Worm (Caenorhabditis elegans) whole organism, midembryonic: ENCODE results near the gene srx-54.

Source experiments
- T22C8.4 ChIP-seq: fragments of 200-800 bp; sonication (Bioruptor generic); IDR thresholded peaks from 2 replicates; pipeline ENCODE4 v1.3.6; 2022; ENCODE audit warnings: missing genetic modification characterization, missing compliant biosample characterization
- cog-1 ChIP-seq: sonication (generic microtip); optimal IDR thresholded peaks from 2 replicates; lab custom pipeline; 2016; ENCODE audit warnings: missing genetic modification characterization, missing compliant biosample characterization
- flt-1 ChIP-seq: fragments of 200-800 bp; sonication (Bioruptor generic); IDR thresholded peaks from 2 replicates; pipeline ENCODE4 v1.3.6; 2022; ENCODE audit warnings: missing genetic modification characterization, missing compliant biosample characterization
- klf-2 ChIP-seq: fragments of 200-800 bp; sonication (Bioruptor generic); conservative IDR thresholded peaks from 2 replicates; pipeline ENCODE4 v1.3.6; 2022; ENCODE audit warnings: missing genetic modification reagents, missing genetic modification characterization, missing compliant biosample characterization
- med-1 ChIP-seq: sonication (generic microtip); optimal IDR thresholded peaks from 2 replicates; lab custom pipeline; 2017; ENCODE audit warnings: missing genetic modification characterization, mild to moderate bottlenecking, missing compliant biosample characterization, antibody characterized with exemption, missing genetic modification reagents; ENCODE audit not compliant: insufficient read depth
- ref-1 ChIP-seq: fragments of 200-800 bp; sonication (Bioruptor generic); conservative IDR thresholded peaks from 2 replicates; pipeline ENCODE4 v1.3.6; 2022; ENCODE audit warnings: missing genetic modification reagents, missing genetic modification characterization, missing compliant biosample characterization
- tab-1 ChIP-seq: fragments of 200-800 bp; sonication (Bioruptor generic); IDR thresholded peaks from 2 replicates; pipeline ENCODE4 v1.3.6; 2022; ENCODE audit warnings: missing genetic modification characterization, missing compliant biosample characterization
- ztf-23 ChIP-seq: fragments of 200-800 bp; sonication (Bioruptor generic); IDR thresholded peaks from 2 replicates; pipeline ENCODE4 v1.3.6; 2022; ENCODE audit warnings: missing genetic modification reagents, missing genetic modification characterization, missing compliant biosample characterization
- ztf-29 ChIP-seq: fragments of 200-800 bp; sonication (Bioruptor generic); IDR thresholded peaks from 2 replicates; pipeline ENCODE4 v1.3.6; 2022; ENCODE audit warnings: missing genetic modification reagents, missing genetic modification characterization, missing compliant biosample characterization

srx-54 gene

DNA sequence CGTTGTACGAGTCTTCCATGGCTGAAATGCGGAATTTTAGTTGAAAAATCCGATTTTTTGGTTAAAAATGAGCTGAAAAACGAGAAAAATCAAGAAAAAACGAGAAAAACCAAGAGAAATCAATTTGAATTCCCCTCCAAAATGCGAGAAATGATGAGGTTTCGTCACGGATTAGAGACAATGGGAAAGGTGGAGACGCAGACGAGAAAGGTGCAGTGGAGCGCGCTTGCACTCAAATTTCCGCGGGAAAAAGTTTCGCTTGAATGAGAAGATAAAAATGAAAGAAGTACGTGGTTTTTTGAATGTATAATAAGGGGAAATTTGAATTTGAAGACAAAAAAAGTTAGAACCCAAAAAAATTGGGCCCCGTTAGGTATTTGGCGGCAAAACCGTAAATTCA, 9.4 kb upstream of the srx-54 start, which contains the start of gene efl-1:
Gene efl-1, minus strand, starts transcription at position 21 of the 400 bp plus-strand sequence.
- TF ChIP-seq cog-1 (tag; lab: Kevin White, UChicago) (no peak), ref-1 (GFP tag; lab: Robert Waterston, UW) (no peak), ztf-23 (GFP tag; lab: Robert Waterston, UW) (peak; percentile 65; the same call in 1 of the 2 replicates), ztf-29 (GFP tag; lab: Robert Waterston, UW) (no peak)

DNA sequence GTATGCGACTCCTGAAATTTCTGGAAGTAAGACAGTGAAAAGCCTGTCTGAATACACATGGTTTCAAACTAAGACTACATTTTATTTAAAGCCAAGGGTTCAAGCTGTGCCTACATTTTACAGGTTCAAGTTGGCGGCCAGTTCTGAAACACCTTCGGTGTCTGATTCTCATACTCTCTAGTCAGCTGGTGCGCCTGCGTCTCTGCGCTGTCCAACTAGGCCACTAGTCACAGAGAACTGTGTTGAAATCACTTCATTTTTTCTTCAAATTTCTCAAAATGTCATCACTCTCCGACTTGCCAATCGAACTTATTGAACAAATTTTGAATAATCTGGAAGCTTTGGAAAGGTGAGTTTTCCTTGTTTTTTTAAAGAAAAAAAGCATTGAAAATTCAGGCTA, 8.4 kb upstream of the srx-54 start, which contains the start of gene fbxa-90:
Gene fbxa-90, plus strand, starts transcription at position 179 of the 400 bp plus-strand sequence.
- no peak for TF ChIP-seq ref-1 (GFP tag; lab: Robert Waterston, UW)
- TF ChIP-seq ztf-29 (GFP tag; lab: Robert Waterston, UW), result no peak
- TF ChIP-seq ztf-23 (GFP tag; lab: Robert Waterston, UW), result no peak
- TF ChIP-seq med-1, result no peak
- TF ChIP-seq flt-1 (GFP tag; lab: Robert Waterston, UW), result no peak
- no peak for TF ChIP-seq cog-1 (tag; lab: Kevin White, UChicago)
- TF ChIP-seq tab-1, result no peak
- TF ChIP-seq klf-2, result no peak
- no peak for TF ChIP-seq T22C8.4 (GFP tag; lab: Robert Waterston, UW)

DNA sequence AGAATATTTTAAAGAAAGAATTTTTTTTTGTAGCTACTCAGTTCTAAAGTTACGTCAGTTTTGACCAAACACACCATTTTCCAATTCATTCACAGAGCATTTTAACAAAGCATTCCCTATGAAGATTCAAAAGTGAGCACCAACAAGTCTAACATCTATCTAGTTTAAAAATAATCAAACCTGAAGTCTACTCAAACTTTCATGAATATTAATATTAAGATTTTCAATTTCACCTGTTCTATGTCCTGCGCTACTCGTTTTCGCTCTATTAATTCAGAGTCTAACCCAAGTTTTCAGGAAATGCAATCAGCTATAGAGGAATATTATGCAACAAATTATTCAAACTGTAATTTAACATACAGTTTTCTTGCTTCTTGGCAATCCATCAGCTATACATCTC, 2.9 kb upstream of the srx-54 start, which contains the start of gene srh-119:
Gene srh-119, plus strand, starts transcription at position 301 of the 400 bp plus-strand sequence.
- TF ChIP-seq ref-1 (GFP tag; lab: Robert Waterston, UW) (no peak), ztf-23 (GFP tag; lab: Robert Waterston, UW) (no peak), klf-2 (no peak), tab-1 (no peak), flt-1 (GFP tag; lab: Robert Waterston, UW) (no peak), med-1 (no peak), ztf-29 (GFP tag; lab: Robert Waterston, UW) (no peak), cog-1 (tag; lab: Kevin White, UChicago) (no peak), T22C8.4 (GFP tag; lab: Robert Waterston, UW) (no peak)

DNA sequence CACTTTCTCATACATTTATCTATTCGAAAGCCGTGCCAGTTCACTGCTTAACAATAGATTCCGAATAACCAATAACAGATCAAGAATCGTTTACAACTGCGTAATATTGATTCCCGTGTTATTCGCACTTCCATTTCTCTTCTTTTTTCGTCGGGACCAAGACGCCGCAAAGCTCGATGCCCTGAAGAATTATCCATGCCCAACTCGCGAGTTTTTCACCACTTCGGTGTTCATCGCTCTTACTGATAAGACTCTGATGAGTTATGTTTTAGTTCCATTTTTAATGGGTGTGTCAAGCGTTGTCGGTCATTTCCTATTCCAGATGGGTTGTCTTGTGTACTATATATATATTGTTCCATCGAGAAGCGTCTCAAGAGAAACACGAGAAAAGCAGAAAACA, 1.7 kb upstream of the srx-54 start:
- TF ChIP-seq med-1 (no peak), klf-2 (no peak), ztf-23 (GFP tag; lab: Robert Waterston, UW) (no peak), T22C8.4 (GFP tag; lab: Robert Waterston, UW) (no peak), ref-1 (GFP tag; lab: Robert Waterston, UW) (no peak), cog-1 (tag; lab: Kevin White, UChicago) (no peak), flt-1 (GFP tag; lab: Robert Waterston, UW) (no peak), tab-1 (no peak), ztf-29 (GFP tag; lab: Robert Waterston, UW) (no peak)

DNA sequence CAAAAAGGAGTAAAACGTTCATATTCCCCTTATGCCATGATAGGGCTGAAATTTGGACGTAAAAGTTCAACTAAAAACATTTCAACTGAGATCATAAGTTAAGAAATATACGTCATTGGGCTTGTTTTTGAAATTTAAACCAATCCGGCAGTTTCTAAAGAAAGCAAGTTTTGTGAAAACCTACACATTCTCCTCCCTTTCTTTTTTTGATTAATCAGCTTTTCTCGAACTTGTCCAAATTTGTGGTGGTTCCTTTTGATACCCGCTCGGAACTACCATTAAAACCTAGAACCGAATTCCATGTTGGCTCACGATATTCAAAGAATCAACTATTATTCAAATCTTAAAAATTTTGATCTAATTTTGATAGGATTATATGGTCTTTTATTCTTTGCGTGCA, 5.3 kb downstream of the srx-54 start, which contains the start of gene srz-54:
Gene srz-54, plus strand, starts transcription at position 301 of the 400 bp plus-strand sequence.
- TF ChIP-seq ref-1 (GFP tag; lab: Robert Waterston, UW), result no peak
- TF ChIP-seq cog-1 (tag; lab: Kevin White, UChicago), result no peak
- no peak for TF ChIP-seq flt-1 (GFP tag; lab: Robert Waterston, UW)
- TF ChIP-seq tab-1, result no peak
- no peak for TF ChIP-seq med-1

DNA sequence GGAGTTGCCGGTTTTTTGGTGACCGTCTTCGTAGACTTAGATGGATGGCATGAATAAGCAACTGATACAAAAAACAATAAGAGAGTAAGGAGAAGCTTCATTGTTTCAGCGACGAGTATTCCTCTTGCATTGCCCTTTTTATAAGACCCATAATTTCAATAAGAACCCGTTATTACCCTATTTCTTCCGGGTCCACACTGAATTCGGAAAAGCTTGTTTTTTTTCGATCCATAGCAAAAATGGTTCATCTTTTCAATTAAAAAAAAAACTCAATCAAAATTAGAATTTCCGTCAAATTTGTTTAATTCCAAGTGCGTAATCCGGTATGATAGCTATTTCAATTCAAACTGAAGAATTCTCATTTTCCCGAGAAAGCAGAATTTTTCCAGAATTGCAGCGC, 12.0 kb downstream of the srx-54 start, which contains the start of gene Y102A5C.40:
Gene Y102A5C.40, minus strand, starts transcription at position 101 of the 400 bp plus-strand sequence.
- TF ChIP-seq tab-1 (no peak), cog-1 (tag; lab: Kevin White, UChicago) (no peak), flt-1 (GFP tag; lab: Robert Waterston, UW) (no peak), ztf-29 (GFP tag; lab: Robert Waterston, UW) (no peak), klf-2 (no peak), T22C8.4 (GFP tag; lab: Robert Waterston, UW) (no peak), ztf-23 (GFP tag; lab: Robert Waterston, UW) (no peak), ref-1 (GFP tag; lab: Robert Waterston, UW) (no peak), med-1 (no peak)

DNA sequence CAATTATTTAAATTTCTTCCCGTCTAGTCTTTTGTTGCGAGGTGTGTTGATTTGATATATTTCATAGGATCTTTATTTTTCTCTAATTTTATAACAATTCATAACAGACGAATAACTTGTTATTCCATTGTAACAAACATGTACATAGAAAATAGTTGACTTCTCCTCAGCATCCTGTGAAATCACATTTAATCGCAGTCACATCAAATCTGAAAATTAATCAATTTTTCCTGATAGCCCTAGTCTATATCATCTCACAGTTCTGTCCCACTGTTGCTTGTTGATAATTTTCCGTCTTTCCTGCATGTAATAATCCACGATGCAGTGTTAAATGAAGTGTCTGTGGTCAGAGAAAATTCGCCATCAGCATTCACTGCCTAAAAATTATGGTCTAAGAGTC, 12.8 kb downstream of the srx-54 start:
- no peak for TF ChIP-seq klf-2

DNA sequence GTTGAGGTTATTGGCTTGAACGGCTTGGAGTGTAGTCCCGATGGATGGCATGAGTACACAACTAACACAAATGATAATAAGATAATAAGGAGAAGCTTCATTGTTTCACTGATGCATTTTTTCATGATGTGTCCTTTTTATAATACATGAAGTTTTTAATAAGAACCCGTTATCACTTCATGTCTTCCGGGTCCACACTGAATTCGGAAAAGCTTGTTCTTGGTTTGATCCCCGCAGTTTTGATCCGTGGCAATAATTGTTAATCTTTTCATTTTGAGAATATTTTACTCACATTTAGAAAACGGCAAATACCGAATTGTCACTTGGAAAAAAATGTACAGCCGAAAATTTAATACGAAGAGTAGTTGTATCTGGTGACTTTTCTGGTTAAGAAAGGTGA, 13.6 kb downstream of the srx-54 start, which contains the start of gene Y102A5C.27:
Gene Y102A5C.27, minus strand, starts transcription at position 101 of the 400 bp plus-strand sequence.
- no peak for TF ChIP-seq tab-1
- no peak for TF ChIP-seq flt-1 (GFP tag; lab: Robert Waterston, UW)
- no peak for TF ChIP-seq ref-1 (GFP tag; lab: Robert Waterston, UW)
- no peak for TF ChIP-seq T22C8.4 (GFP tag; lab: Robert Waterston, UW)
- TF ChIP-seq ztf-29 (GFP tag; lab: Robert Waterston, UW), result no peak
- TF ChIP-seq cog-1 (tag; lab: Kevin White, UChicago), result no peak
- no peak for TF ChIP-seq med-1
- no peak for TF ChIP-seq klf-2
- TF ChIP-seq ztf-23 (GFP tag; lab: Robert Waterston, UW), result no peak

DNA sequence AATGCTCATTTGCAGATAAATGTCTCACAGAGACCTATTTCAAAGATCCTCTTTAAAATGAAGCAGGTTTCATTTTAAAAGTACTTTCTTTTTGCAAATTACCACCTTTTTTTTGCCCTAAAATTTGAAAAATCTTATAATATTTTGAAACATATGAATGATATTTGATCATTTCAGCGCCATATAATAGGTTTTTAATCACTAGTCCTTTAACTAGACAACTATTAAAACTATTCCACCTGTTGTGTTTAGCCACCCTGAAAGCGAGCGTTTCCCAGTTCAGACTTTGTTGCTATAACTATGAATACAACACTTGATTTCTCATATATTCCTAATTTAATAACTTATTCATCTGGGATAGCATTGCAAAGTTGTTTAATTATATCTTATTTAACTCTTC, 16.7 kb downstream of the srx-54 start, which contains the start of gene srz-95:
Gene srz-95, plus strand, starts transcription at position 301 of the 400 bp plus-strand sequence.
- TF ChIP-seq med-1 (no peak), ztf-23 (GFP tag; lab: Robert Waterston, UW) (no peak), klf-2 (no peak), flt-1 (GFP tag; lab: Robert Waterston, UW) (no peak)

DNA sequence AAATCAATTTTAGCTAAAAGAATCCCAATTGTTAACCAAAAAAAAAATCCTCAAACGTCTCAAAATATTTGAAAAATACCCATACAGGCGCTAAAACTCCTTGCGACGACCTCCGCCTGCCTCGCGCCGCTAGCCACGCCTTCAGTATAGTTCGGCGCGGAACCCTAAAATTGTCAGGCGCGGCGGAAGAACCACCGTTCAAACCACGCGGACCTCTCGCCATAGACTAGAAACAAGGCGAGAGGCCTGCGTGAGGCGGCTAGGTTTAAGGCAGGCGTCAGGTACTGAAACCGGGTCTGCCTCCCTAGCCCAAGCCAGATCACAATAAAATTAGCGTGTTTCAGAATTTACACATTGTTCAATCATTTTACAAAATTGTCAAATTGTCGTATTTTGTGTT, 17.4 kb downstream of the srx-54 start:
- TF ChIP-seq tab-1, result no peak
- TF ChIP-seq ztf-29 (GFP tag; lab: Robert Waterston, UW), result no peak
- TF ChIP-seq T22C8.4 (GFP tag; lab: Robert Waterston, UW), result no peak
- no peak for TF ChIP-seq ref-1 (GFP tag; lab: Robert Waterston, UW)
- no peak for TF ChIP-seq med-1
- TF ChIP-seq ztf-23 (GFP tag; lab: Robert Waterston, UW), result no peak
- no peak for TF ChIP-seq flt-1 (GFP tag; lab: Robert Waterston, UW)
- TF ChIP-seq cog-1 (tag; lab: Kevin White, UChicago), result no peak
- TF ChIP-seq klf-2, result no peak
